Worm (Caenorhabditis elegans) whole organism, young adult: ENCODE measurements around the gene egl-44.

Experiments
- D2030.7 ChIP-seq: fragments of 200-800 bp; sonication (Bioruptor generic); IDR thresholded peaks from 2 replicates; pipeline ENCODE4 v1.3.6; 2022; ENCODE audit warnings: missing genetic modification reagents, missing genetic modification characterization, missing compliant biosample characterization
- ama-1 ChIP-seq, 3 experiments: fragments of 150-350 bp in 1 of 3; sonication (generic microtip) in 2 of 3; optimal IDR thresholded peaks; 2 replicates each; lab custom pipeline; 2014 to 2018; ENCODE audit warnings: missing biosample characterization in 2 of 3, missing genetic modification characterization in 2 of 3, missing genetic modification reagents in 2 of 3
- die-1 ChIP-seq: sonication (generic microtip); optimal IDR thresholded peaks from 2 replicates; lab custom pipeline; 2016; ENCODE audit warnings: missing genotype, mild to moderate bottlenecking, missing genetic modification characterization, missing compliant biosample characterization
- madf-6 ChIP-seq: fragments of 200-800 bp; sonication (Bioruptor generic); IDR thresholded peaks from 2 replicates; pipeline ENCODE4 v1.3.6; 2022; ENCODE audit warnings: missing genetic modification reagents, missing genetic modification characterization, missing compliant biosample characterization
- nhr-90 ChIP-seq: sonication (generic microtip); optimal IDR thresholded peaks from 2 replicates; lab custom pipeline; 2016; ENCODE audit warnings: missing genotype, mild to moderate bottlenecking, missing genetic modification characterization, missing compliant biosample characterization
- unc-62 ChIP-seq: fragments of 150-350 bp; optimal IDR thresholded peaks from 2 replicates; lab custom pipeline; 2014; ENCODE audit warnings: missing biosample characterization, missing genetic modification reagents, missing genetic modification characterization

DNA sequence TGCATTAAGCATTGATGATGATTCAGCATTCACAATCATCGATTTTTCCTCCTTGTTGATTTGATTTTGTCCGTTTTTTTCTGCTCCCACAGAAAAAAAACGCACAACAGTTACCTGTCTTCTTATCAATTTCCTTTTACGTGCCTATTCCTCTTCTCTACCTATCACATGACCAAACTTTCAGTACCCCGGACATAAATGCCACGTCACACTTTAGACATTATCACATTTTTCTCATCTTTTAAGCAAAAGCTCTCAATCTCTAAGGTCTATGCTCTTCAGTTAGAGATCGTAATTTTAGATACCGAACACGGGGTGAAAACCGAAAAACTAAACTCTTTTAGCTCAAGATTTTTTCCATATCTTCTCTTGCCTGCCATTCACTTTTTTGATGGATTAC, 7.4 kb downstream of the egl-44 start:
- peak; percentile 58 for TF ChIP-seq unc-62 (GFP tag; lab: Kevin White, UChicago)
- TF ChIP-seq ama-1 (optimal IDR thresholded peaks at IDR 0.05; lab: Kevin White, UChicago): no peak
- TF ChIP-seq ama-1 (GFP tag; optimal IDR thresholded peaks at IDR 0.05; lab: Kevin White, UChicago): no peak
- no peak for TF ChIP-seq nhr-90 (tag; lab: Kevin White, UChicago)
- no peak for TF ChIP-seq D2030.7
- TF ChIP-seq madf-6 (GFP tag; lab: Robert Waterston, UW): no peak
- TF ChIP-seq die-1 (tag; lab: Kevin White, UChicago): no peak
